Worm (Caenorhabditis elegans) whole organism, L2 larva: ENCODE data around the gene sek-1.

Experiments used
- C34F6.9 ChIP-seq: fragments of 150-350 bp; optimal IDR thresholded peaks from 2 replicates; lab custom pipeline; 2014; ENCODE audit warnings: missing biosample characterization, missing genetic modification characterization
- F13H6.1 ChIP-seq: sonication (generic microtip); optimal IDR thresholded peaks from 2 replicates; lab custom pipeline; 2016; ENCODE audit warnings: missing genetic modification characterization, missing compliant biosample characterization
- R02D3.7 ChIP-seq: fragments of 150-350 bp; optimal IDR thresholded peaks from 2 replicates; lab custom pipeline; 2014; ENCODE audit warnings: missing biosample characterization, missing genetic modification characterization
- alr-1 ChIP-seq: fragments of 150-350 bp; optimal IDR thresholded peaks from 2 replicates; lab custom pipeline; 2014; ENCODE audit warnings: missing biosample characterization, missing genetic modification characterization
- ama-1 ChIP-seq: fragments of 150-350 bp; optimal IDR thresholded peaks from 2 replicates; lab custom pipeline; 2018; ENCODE audit warnings: inconsistent platforms
- blmp-1 ChIP-seq: sonication (generic microtip); optimal IDR thresholded peaks from 2 replicates; lab custom pipeline; 2017; ENCODE audit warnings: missing genetic modification characterization, mild to moderate bottlenecking, missing compliant biosample characterization, antibody characterized with exemption, moderate library complexity; ENCODE audit not compliant: insufficient read depth
- ceh-16 ChIP-seq: fragments of 150-350 bp; optimal IDR thresholded peaks from 2 replicates; lab custom pipeline; 2014; ENCODE audit warnings: missing biosample characterization, missing genetic modification characterization
- dmd-4 ChIP-seq: sonication (generic microtip); optimal IDR thresholded peaks from 2 replicates; lab custom pipeline; 2017; ENCODE audit warnings: missing biosample characterization, missing genetic modification characterization
- gmeb-1 ChIP-seq: fragments of 150-350 bp; optimal IDR thresholded peaks from 2 replicates; lab custom pipeline; 2014; ENCODE audit warnings: missing biosample characterization, missing genetic modification characterization
- lin-13 ChIP-seq: fragments of 150-350 bp; optimal IDR thresholded peaks from 2 replicates; lab custom pipeline; 2014; ENCODE audit warnings: missing biosample characterization, missing genetic modification reagents, missing genetic modification characterization
- lin-39 ChIP-seq: fragments of 150-350 bp; optimal IDR thresholded peaks from 2 replicates; lab custom pipeline; 2014; ENCODE audit warnings: missing biosample characterization, missing genetic modification reagents, missing genetic modification characterization
- lsy-2 ChIP-seq, 2 experiments: fragments of 150-350 bp in 1 of 2; sonication (generic microtip) in 1 of 2; optimal IDR thresholded peaks; 2 replicates each; lab custom pipeline; 2014 to 2017; ENCODE audit warnings: missing biosample characterization in 2 of 2, missing genetic modification characterization in 2 of 2
- mbf-1 ChIP-seq: sonication (generic microtip); optimal IDR thresholded peaks from 2 replicates; lab custom pipeline; 2017; ENCODE audit warnings: missing biosample characterization, missing genetic modification characterization
- mdl-1 ChIP-seq, 2 experiments: fragments of 150-350 bp in 1 of 2; sonication (generic microtip) in 1 of 2; optimal IDR thresholded peaks; 2 replicates each; lab custom pipeline; 2017; ENCODE audit warnings: missing biosample characterization in 2 of 2, missing genetic modification characterization in 2 of 2
- nhr-10 ChIP-seq: sonication (generic microtip); optimal IDR thresholded peaks from 2 replicates; lab custom pipeline; 2017; ENCODE audit warnings: missing biosample characterization, missing genetic modification characterization
- nhr-129 ChIP-seq: fragments of 150-350 bp; optimal IDR thresholded peaks from 2 replicates; lab custom pipeline; 2014; ENCODE audit warnings: missing biosample characterization, missing genetic modification characterization
- nhr-21 ChIP-seq: fragments of 150-350 bp; optimal IDR thresholded peaks from 2 replicates; lab custom pipeline; 2014; ENCODE audit warnings: missing biosample characterization, missing genetic modification characterization
- nhr-23 ChIP-seq: fragments of 150-350 bp; optimal IDR thresholded peaks from 2 replicates; lab custom pipeline; 2014; ENCODE audit warnings: missing biosample characterization, missing genetic modification reagents, missing genetic modification characterization
- nhr-237 ChIP-seq: fragments of 150-350 bp; optimal IDR thresholded peaks from 2 replicates; lab custom pipeline; 2014; ENCODE audit warnings: missing biosample characterization, missing genetic modification characterization
- nhr-25 ChIP-seq: fragments of 150-350 bp; sonication (generic microtip); optimal IDR thresholded peaks from 3 replicates; lab custom pipeline; 2014; ENCODE audit warnings: missing biosample characterization, missing genetic modification characterization
- nhr-6 ChIP-seq: fragments of 150-350 bp; optimal IDR thresholded peaks from 2 replicates; lab custom pipeline; 2014; ENCODE audit warnings: missing biosample characterization, missing genetic modification characterization
- nhr-77 ChIP-seq: fragments of 150-350 bp; optimal IDR thresholded peaks from 2 replicates; lab custom pipeline; 2014; ENCODE audit warnings: missing biosample characterization, missing genetic modification characterization
- peb-1 ChIP-seq: fragments of 150-350 bp; optimal IDR thresholded peaks from 2 replicates; lab custom pipeline; 2014; ENCODE audit warnings: missing biosample characterization, missing genetic modification characterization
- sem-4 ChIP-seq: fragments of 150-350 bp; optimal IDR thresholded peaks from 2 replicates; lab custom pipeline; 2014; ENCODE audit warnings: missing biosample characterization, missing genetic modification reagents, missing genetic modification characterization
- sma-3 ChIP-seq: sonication (generic microtip); optimal IDR thresholded peaks from 2 replicates; lab custom pipeline; 2016; ENCODE audit warnings: missing genetic modification reagents, missing genetic modification characterization, missing compliant biosample characterization
- sma-9 ChIP-seq, 2 experiments: fragments of 150-350 bp in 1 of 2; sonication (generic microtip) in 1 of 2; optimal IDR thresholded peaks; 2 replicates each; lab custom pipeline; 2014 to 2016; ENCODE audit warnings: missing genetic modification characterization in 2 of 2, mild to moderate bottlenecking in 1 of 2, missing biosample characterization in 1 of 2, missing compliant biosample characterization in 1 of 2, missing genetic modification reagents in 1 of 2, moderate library complexity in 1 of 2
- unc-39 ChIP-seq: fragments of 150-350 bp; optimal IDR thresholded peaks from 2 replicates; lab custom pipeline; 2014; ENCODE audit warnings: missing biosample characterization, missing genetic modification characterization
- zag-1 ChIP-seq: fragments of 150-350 bp; optimal IDR thresholded peaks from 2 replicates; lab custom pipeline; 2014; ENCODE audit warnings: missing biosample characterization, missing genetic modification characterization
- ztf-4 ChIP-seq: fragments of 150-350 bp; optimal IDR thresholded peaks from 2 replicates; lab custom pipeline; 2014; ENCODE audit warnings: missing biosample characterization, missing genetic modification characterization

sek-1 gene

ce11 chrX:7827989-7828388 is 11.5 kb downstream of the sek-1 start:
- TF ChIP-seq ama-1 (no peak), gmeb-1 (tag; lab: Kevin White, UChicago) (no peak), nhr-6 (tag; lab: Kevin White, UChicago) (no peak), sem-4 (no peak), nhr-77 (no peak)

- TF ChIP-seq nhr-23 (tag; lab: Kevin White, UChicago), result no peak
- no peak for TF ChIP-seq mdl-1 (tag; optimal IDR thresholded peaks at IDR 0.05; lab: Kevin White, UChicago)
- no peak for TF ChIP-seq nhr-237
- TF ChIP-seq lin-39 (tag; lab: Kevin White, UChicago), result no peak
- no peak for TF ChIP-seq mbf-1 (tag; lab: Kevin White, UChicago)
- TF ChIP-seq nhr-25 (tag; lab: Kevin White, UChicago), result no peak
- TF ChIP-seq, all 48 proteins: peak for 0
Measured at ce11 chrX:7834117-7834516, 17.6 kb downstream of the sek-1 start, which contains the start of gene sul-3. Gene sul-3, minus strand, starts transcription at chrX:7834217.

ce11 chrX:7838582-7838981 is 22.0 kb downstream of the sek-1 start, which contains the start of gene nlp-101:
Gene nlp-101, plus strand, starts transcription at chrX:7838882.
- TF ChIP-seq R02D3.7 (no peak), dmd-4 (tag; lab: Kevin White, UChicago) (no peak), nhr-10 (tag; lab: Kevin White, UChicago) (no peak), mdl-1 (tag; optimal IDR thresholded peaks at IDR 0.05; lab: Kevin White, UChicago) (no peak), nhr-129 (tag; lab: Kevin White, UChicago) (no peak), zag-1 (tag; lab: Kevin White, UChicago) (no peak), sma-3 (GFP tag; lab: Kevin White, UChicago) (no peak), alr-1 (tag; lab: Kevin White, UChicago) (no peak), blmp-1 (no peak), F13H6.1 (no peak), nhr-21 (no peak), peb-1 (no peak), nhr-23 (tag; lab: Kevin White, UChicago) (no peak)

ce11 chrX:7839989-7840388 is 23.5 kb downstream of the sek-1 start:
- no peak for TF ChIP-seq ama-1
- no peak for TF ChIP-seq lsy-2 (tag; optimal IDR thresholded peaks at IDR 0.05; lab: Kevin White, UChicago)
- no peak for TF ChIP-seq ceh-16
- TF ChIP-seq nhr-237, result no peak
- TF ChIP-seq mdl-1 (tag; optimal IDR thresholded peaks at IDR 0.05; lab: Kevin White, UChicago), result no peak
- TF ChIP-seq zag-1 (tag; lab: Kevin White, UChicago), result no peak
- no peak for TF ChIP-seq R02D3.7
- no peak for TF ChIP-seq C34F6.9 (tag; lab: Kevin White, UChicago)
- no peak for TF ChIP-seq sma-3 (GFP tag; lab: Kevin White, UChicago)
- no peak for TF ChIP-seq lin-13
- no peak for TF ChIP-seq lin-39 (tag; lab: Kevin White, UChicago)

DNA sequence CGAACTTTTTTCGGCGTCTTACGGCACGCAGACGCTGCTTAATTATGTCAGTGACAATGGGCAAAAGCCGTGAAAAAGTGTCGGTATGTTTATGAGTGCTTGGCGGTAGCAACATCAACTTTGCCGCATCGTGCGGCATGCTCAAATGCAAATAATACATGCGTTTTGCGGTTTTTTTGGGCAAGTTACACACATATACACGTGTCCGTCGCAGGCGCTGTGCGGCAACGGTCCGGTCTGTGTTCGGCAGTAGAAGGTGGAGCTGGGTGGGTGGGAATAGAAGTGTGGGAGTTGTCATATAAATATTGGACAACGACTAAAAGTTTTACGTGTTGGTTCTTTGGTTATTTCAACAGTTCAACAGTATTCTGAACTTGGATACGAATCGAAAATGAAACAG is 25.7 kb downstream of the sek-1 start, which contains the start of gene idpp-11:
TSS of gene idpp-11 (plus strand) at position 301 of the 400 bp plus-strand sequence.
- TF ChIP-seq ztf-4 (tag; lab: Kevin White, UChicago), result no peak
- TF ChIP-seq gmeb-1 (tag; lab: Kevin White, UChicago), result no peak
- no peak for TF ChIP-seq nhr-77
- TF ChIP-seq sma-9 (GFP tag; optimal IDR thresholded peaks at IDR 0.05; lab: Kevin White, UChicago), result no peak
- TF ChIP-seq sma-9 (tag; optimal IDR thresholded peaks at IDR 0.05; lab: Kevin White, UChicago), result no peak
- TF ChIP-seq nhr-237, result no peak

ce11 chrX:7847413-7847812 is 30.9 kb downstream of the sek-1 start, which contains the start of gene C54D2.6:
Gene C54D2.6, minus strand, starts transcription at chrX:7847513.
- no peak for TF ChIP-seq peb-1
- TF ChIP-seq ztf-4 (tag; lab: Kevin White, UChicago), result no peak
- TF ChIP-seq nhr-21, result no peak
- TF ChIP-seq nhr-129 (tag; lab: Kevin White, UChicago), result no peak
- no peak for TF ChIP-seq nhr-23 (tag; lab: Kevin White, UChicago)
- TF ChIP-seq unc-39 (tag; lab: Kevin White, UChicago), result no peak
- no peak for TF ChIP-seq gmeb-1 (tag; lab: Kevin White, UChicago)
- TF ChIP-seq nhr-237, result no peak
- no peak for TF ChIP-seq R02D3.7
- TF ChIP-seq C34F6.9 (tag; lab: Kevin White, UChicago), result no peak
- no peak for TF ChIP-seq nhr-6 (tag; lab: Kevin White, UChicago)

DNA sequence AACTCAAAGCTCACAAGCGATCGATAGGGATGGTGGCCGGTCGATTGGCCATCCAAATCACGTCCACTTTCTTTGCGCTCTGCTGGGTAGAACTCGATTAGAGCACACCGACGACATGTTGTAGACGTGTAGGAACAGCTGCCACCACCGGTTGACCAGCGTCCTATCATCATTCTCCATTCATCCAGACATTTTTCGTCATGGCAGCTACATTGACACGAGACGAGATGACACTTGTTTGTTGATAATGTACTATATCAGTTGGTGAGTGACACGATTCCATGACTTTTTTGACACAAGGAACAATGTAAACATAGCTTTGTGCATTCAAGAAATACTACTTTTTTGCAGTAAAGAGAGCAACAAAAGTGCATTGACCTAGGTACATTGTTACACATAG is 50.0 kb downstream of the sek-1 start:
- TF ChIP-seq F13H6.1 (peak; percentile 44), lsy-2 (tag; optimal IDR thresholded peaks at IDR 0.05; lab: Kevin White, UChicago) (no peak), nhr-129 (tag; lab: Kevin White, UChicago) (peak; percentile 70)
